Fruit fly (Drosophila melanogaster) whole organism, embryonic: ENCODE measurements around the gene SerRS.

Experiments used
- Abd-B ChIP-seq: fragments of 200-800 bp; sonication (Bioruptor generic); optimal IDR thresholded peaks from 2 replicates; lab custom pipeline; 2018; ENCODE audit warnings: missing biosample characterization, mild to moderate bottlenecking, missing genetic modification characterization, moderate library complexity
- Adf1 ChIP-seq: fragments of 200-800 bp; sonication (Bioruptor generic); IDR thresholded peaks from 2 replicates; pipeline ENCODE4 v1.3.6; 2022; ENCODE audit warnings: missing biosample characterization, missing genetic modification characterization
- Aef1 ChIP-seq: fragments of 200-800 bp; sonication (Bioruptor generic); IDR thresholded peaks from 3 replicates; pipeline ENCODE4 v1.3.6; 2022; ENCODE audit warnings: missing biosample characterization, missing genetic modification characterization
- B-H2 ChIP-seq: fragments of 200-800 bp; sonication (Bioruptor generic); optimal IDR thresholded peaks from 2 replicates; lab custom pipeline; 2018; ENCODE audit warnings: missing biosample characterization, mild to moderate bottlenecking, missing genetic modification characterization
- CG10209 ChIP-seq: fragments of 200-800 bp; sonication (Bioruptor generic); optimal IDR thresholded peaks from 3 replicates; lab custom pipeline; 2017; ENCODE audit warnings: missing biosample characterization, mild to moderate bottlenecking, missing genetic modification characterization, missing genetic modification reagents
- CG10321 ChIP-seq: fragments of 200-800 bp; sonication (Bioruptor generic); IDR thresholded peaks from 2 replicates; pipeline ENCODE4 v1.3.6; 2022; ENCODE audit warnings: missing biosample characterization, missing genetic modification characterization
- CG11456 ChIP-seq: fragments of 200-800 bp; sonication (Bioruptor generic); IDR thresholded peaks from 3 replicates; pipeline ENCODE4 v1.3.6; 2022; ENCODE audit warnings: missing biosample characterization, missing genetic modification characterization
- CG12659 ChIP-seq: fragments of 200-800 bp; sonication (Bioruptor generic); optimal IDR thresholded peaks from 3 replicates; lab custom pipeline; 2017; ENCODE audit warnings: mild to moderate bottlenecking, missing biosample characterization, missing genetic modification reagents, missing genetic modification characterization
- CG1602 ChIP-seq: fragments of 200-800 bp; sonication (Bioruptor generic); optimal IDR thresholded peaks from 3 replicates; lab custom pipeline; 2016; ENCODE audit warnings: missing biosample characterization, missing genetic modification characterization
- CG1603 ChIP-seq: fragments of 200-800 bp; sonication (Bioruptor generic); optimal IDR thresholded peaks from 2 replicates; lab custom pipeline; 2019; ENCODE audit warnings: missing biosample characterization, mild to moderate bottlenecking, missing genetic modification characterization, moderate library complexity
- CG2116 ChIP-seq: fragments of 200-800 bp; sonication (Bioruptor generic); optimal IDR thresholded peaks from 3 replicates; lab custom pipeline; 2018; ENCODE audit warnings: missing biosample characterization, mild to moderate bottlenecking, missing genetic modification characterization
- CG2199 ChIP-seq: fragments of 200-800 bp; sonication (Bioruptor generic); IDR thresholded peaks from 3 replicates; pipeline ENCODE4 v1.3.6; 2022; ENCODE audit warnings: missing biosample characterization, missing genetic modification characterization
- CG3065 ChIP-seq: fragments of 200-800 bp; sonication (Bioruptor generic); optimal IDR thresholded peaks from 2 replicates; lab custom pipeline; 2016; ENCODE audit warnings: missing biosample characterization, missing genetic modification characterization
- CG31224 ChIP-seq: fragments of 200-800 bp; sonication (Bioruptor generic); IDR thresholded peaks from 2 replicates; pipeline ENCODE4 v1.3.6; 2022; ENCODE audit warnings: missing biosample characterization, missing genetic modification characterization
- CG32532 ChIP-seq: fragments of 200-800 bp; sonication (Bioruptor generic); IDR thresholded peaks from 2 replicates; pipeline ENCODE4 v1.3.6; 2022; ENCODE audit warnings: missing biosample characterization, missing genetic modification characterization
- CG33213 ChIP-seq: fragments of 200-800 bp; sonication (Bioruptor generic); optimal IDR thresholded peaks from 3 replicates; lab custom pipeline; 2016; ENCODE audit warnings: missing biosample characterization, missing genetic modification characterization
- CG3995 ChIP-seq: fragments of 200-800 bp; sonication (Bioruptor generic); optimal IDR thresholded peaks from 3 replicates; lab custom pipeline; 2016; ENCODE audit warnings: missing biosample characterization, missing genetic modification characterization
- CG4404 ChIP-seq: fragments of 200-800 bp; sonication (Bioruptor generic); IDR thresholded peaks from 2 replicates; pipeline ENCODE4 v1.3.6; 2022; ENCODE audit warnings: missing biosample characterization, missing genetic modification characterization
- Camta ChIP-seq: fragments of 200-800 bp; sonication (Bioruptor generic); optimal IDR thresholded peaks from 2 replicates; lab custom pipeline; 2016; ENCODE audit warnings: missing biosample characterization, missing genetic modification characterization
- Dp ChIP-seq: fragments of 200-800 bp; sonication (Bioruptor generic); optimal IDR thresholded peaks from 2 replicates; lab custom pipeline; 2018; ENCODE audit warnings: missing biosample characterization, mild to moderate bottlenecking, missing genetic modification characterization, moderate library complexity
- E2f1 ChIP-seq: fragments of 200-800 bp; sonication (Bioruptor generic); IDR thresholded peaks from 2 replicates; pipeline ENCODE4 v1.3.6; 2022; ENCODE audit warnings: missing biosample characterization, missing genetic modification characterization
- H2.0 ChIP-seq: fragments of 200-800 bp; sonication (Bioruptor generic); IDR thresholded peaks from 2 replicates; pipeline ENCODE4 v1.3.6; 2022; ENCODE audit warnings: missing biosample characterization, missing genetic modification characterization
- Hand ChIP-seq: fragments of 200-800 bp; sonication (Bioruptor generic); optimal IDR thresholded peaks from 2 replicates; lab custom pipeline; 2017; ENCODE audit warnings: mild to moderate bottlenecking, missing biosample characterization, missing genetic modification reagents, missing genetic modification characterization
- HmgZ ChIP-seq: fragments of 200-800 bp; sonication (Bioruptor generic); optimal IDR thresholded peaks from 2 replicates; lab custom pipeline; 2018; ENCODE audit warnings: missing biosample characterization, mild to moderate bottlenecking, missing genetic modification characterization
- Hr78 ChIP-seq, 2 experiments: fragments of 200-800 bp in 1 of 2; fragments of >200 bp in 1 of 2; sonication (Bioruptor generic) in 1 of 2; optimal IDR thresholded peaks; 2 replicates each; lab custom pipeline; 2017 to 2019; ENCODE audit warnings: missing biosample characterization in 2 of 2, missing genetic modification characterization in 2 of 2, mild to moderate bottlenecking in 1 of 2, moderate library complexity in 1 of 2
- Lhr ChIP-seq: fragments of 200-800 bp; sonication (Bioruptor generic); optimal IDR thresholded peaks from 3 replicates; lab custom pipeline; 2017; ENCODE audit warnings: mild to moderate bottlenecking, missing biosample characterization, missing genetic modification reagents, missing genetic modification characterization
- Nf-YC ChIP-seq: fragments of 200-800 bp; optimal IDR thresholded peaks from 3 replicates; lab custom pipeline; 2019; ENCODE audit warnings: missing biosample characterization, mild to moderate bottlenecking, missing genetic modification characterization, moderate library complexity
- NfI ChIP-seq: fragments of 200-800 bp; sonication (Bioruptor generic); optimal IDR thresholded peaks from 3 replicates; lab custom pipeline; 2018; ENCODE audit warnings: missing biosample characterization, mild to moderate bottlenecking, missing genetic modification characterization, moderate library complexity
- Poxn ChIP-seq: fragments of 200-800 bp; sonication (Bioruptor generic); IDR thresholded peaks from 2 replicates; pipeline ENCODE4 v1.3.6; 2022; ENCODE audit warnings: missing biosample characterization, missing genetic modification characterization
- Xrp1 ChIP-seq: fragments of 200-800 bp; sonication (Bioruptor generic); IDR thresholded peaks from 2 replicates; pipeline ENCODE4 v1.3.6; 2022; ENCODE audit warnings: missing biosample characterization, missing genetic modification characterization
- az2 ChIP-seq: fragments of 200-800 bp; sonication (Bioruptor generic); optimal IDR thresholded peaks from 3 replicates; lab custom pipeline; 2016; ENCODE audit warnings: missing biosample characterization, missing genetic modification characterization
- bab2 ChIP-seq: fragments of 200-800 bp; sonication (Bioruptor generic); optimal IDR thresholded peaks from 2 replicates; lab custom pipeline; 2016; ENCODE audit warnings: missing biosample characterization, missing genetic modification characterization
- br ChIP-seq: fragments of >200 bp; optimal IDR thresholded peaks from 2 replicates; lab custom pipeline; 2017
- crp ChIP-seq, 2 experiments: fragments of 200-800 bp; sonication (Bioruptor generic); optimal IDR thresholded peaks; 2 replicates in 1 of 2; 3 replicates in 1 of 2; lab custom pipeline; 2017; ENCODE audit warnings: missing biosample characterization in 2 of 2, missing genetic modification characterization in 2 of 2, mild to moderate bottlenecking in 1 of 2, moderate library complexity in 1 of 2
- dm ChIP-seq: fragments of 200-800 bp; sonication (Bioruptor generic); optimal IDR thresholded peaks from 3 replicates; lab custom pipeline; 2016; ENCODE audit warnings: missing biosample characterization, missing genetic modification characterization
- fd102C ChIP-seq: fragments of 200-800 bp; sonication (Bioruptor generic); optimal IDR thresholded peaks from 2 replicates; lab custom pipeline; 2018; ENCODE audit warnings: missing biosample characterization, mild to moderate bottlenecking, missing genetic modification characterization, moderate library complexity
- gcm ChIP-seq: fragments of 200-800 bp; sonication (Bioruptor generic); optimal IDR thresholded peaks from 2 replicates; lab custom pipeline; 2019; ENCODE audit warnings: missing biosample characterization, mild to moderate bottlenecking, missing genetic modification characterization, moderate library complexity
- h ChIP-seq: fragments of >200 bp; optimal IDR thresholded peaks from 2 replicates; lab custom pipeline; 2017
- hkb ChIP-seq, 2 experiments: fragments of 200-800 bp in 1 of 2; fragments of >200 bp in 1 of 2; sonication (Bioruptor generic) in 1 of 2; IDR thresholded peaks in 1 of 2; optimal IDR thresholded peaks in 1 of 2; 2 replicates each; pipeline versions ENCODE4 v1.3.6 to Lab custom; 2017 to 2022; ENCODE audit warnings: missing biosample characterization in 1 of 2, missing genetic modification characterization in 1 of 2
- hth ChIP-seq: fragments of >200 bp; optimal IDR thresholded peaks from 2 replicates; lab custom pipeline; 2017; ENCODE audit warnings: inconsistent platforms
- lmd ChIP-seq: fragments of 200-800 bp; sonication (Bioruptor generic); IDR thresholded peaks from 2 replicates; pipeline ENCODE4 v1.3.6; 2022; ENCODE audit warnings: missing biosample characterization, missing genetic modification characterization
- mld ChIP-seq: fragments of 200-800 bp; sonication (Bioruptor generic); IDR thresholded peaks from 3 replicates; pipeline ENCODE4 v1.3.6; 2022; ENCODE audit warnings: missing biosample characterization, missing genetic modification characterization; ENCODE audit not compliant: partially characterized antibody
- phol ChIP-seq: fragments of 200-800 bp; sonication (Bioruptor generic); optimal IDR thresholded peaks from 3 replicates; lab custom pipeline; 2018; ENCODE audit warnings: missing biosample characterization, mild to moderate bottlenecking, missing genetic modification characterization, moderate library complexity
- ro ChIP-seq: fragments of 200-800 bp; sonication (Bioruptor generic); IDR thresholded peaks from 2 replicates; pipeline ENCODE4 v1.3.6; 2022; ENCODE audit warnings: missing biosample characterization, missing genetic modification characterization
- sens ChIP-seq: fragments of 200-800 bp; sonication (Bioruptor generic); peaks from one replicate; lab custom pipeline; 2016; ENCODE audit warnings: missing biosample characterization, missing genetic modification characterization
- sqz ChIP-seq: fragments of 200-800 bp; sonication (Bioruptor generic); optimal IDR thresholded peaks from 3 replicates; lab custom pipeline; 2018; ENCODE audit warnings: missing biosample characterization, mild to moderate bottlenecking, missing genetic modification characterization
- ssp ChIP-seq: fragments of 200-800 bp; sonication (Bioruptor generic); IDR thresholded peaks from 2 replicates; pipeline ENCODE4 v1.3.6; 2022; ENCODE audit warnings: missing biosample characterization, missing genetic modification characterization
- stc ChIP-seq: fragments of 200-800 bp; sonication (Bioruptor generic); IDR thresholded peaks from 2 replicates; pipeline ENCODE4 v1.3.6; 2022; ENCODE audit warnings: missing biosample characterization, missing genetic modification characterization
- sug ChIP-seq: fragments of 200-800 bp; optimal IDR thresholded peaks from 2 replicates; lab custom pipeline; 2019; ENCODE audit warnings: missing biosample characterization, mild to moderate bottlenecking, missing genetic modification characterization, moderate library complexity
- vnd ChIP-seq: fragments of 200-800 bp; sonication (Bioruptor generic); IDR thresholded peaks from 3 replicates; pipeline ENCODE4 v1.3.6; 2022; ENCODE audit warnings: missing biosample characterization, missing genetic modification characterization; ENCODE audit not compliant: partially characterized antibody
- vvl ChIP-seq: fragments of 200-800 bp; sonication (Bioruptor generic); IDR thresholded peaks from 2 replicates; pipeline ENCODE4 v1.3.6; 2022; ENCODE audit warnings: missing biosample characterization, missing genetic modification characterization
- zf30C ChIP-seq: fragments of 200-800 bp; sonication (Bioruptor generic); optimal IDR thresholded peaks from 3 replicates; lab custom pipeline; 2018; ENCODE audit warnings: missing biosample characterization, mild to moderate bottlenecking, missing genetic modification characterization

SerRS gene

DNA sequence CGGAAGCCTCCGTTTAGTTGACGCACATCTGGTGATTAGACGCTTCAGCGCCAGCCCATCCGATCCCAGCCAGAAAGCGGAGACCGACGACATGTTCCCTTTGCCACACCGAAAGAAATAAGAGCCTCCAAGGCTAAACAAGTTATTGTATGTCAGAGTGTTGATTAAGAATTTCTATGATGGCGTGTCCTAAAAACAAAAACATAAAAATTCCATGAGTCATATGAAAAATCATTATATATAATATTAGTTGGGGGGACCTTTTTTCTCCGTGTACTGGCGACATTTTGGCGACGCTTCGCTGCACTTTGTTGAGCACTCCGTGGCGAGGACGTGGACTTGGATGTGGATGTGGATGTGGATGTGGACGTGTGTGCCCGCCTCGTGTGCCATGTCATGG, 24.4 kb downstream of the SerRS start (continued):
- TF ChIP-seq B-H2 (GFP tag; lab: Kevin White, UChicago) (no peak), CG10321 (GFP tag; lab: Robert Waterston, UW) (no peak), vvl (GFP tag; lab: Robert Waterston, UW) (peak; percentile 56; the same call in 1 of the 2 replicates), Lhr (GFP tag; lab: Kevin White, UChicago) (no peak), sqz (GFP tag; lab: Kevin White, UChicago) (no peak), br (lab: Kevin White, UChicago) (no peak), HmgZ (tag; lab: Kevin White, UChicago) (no peak), vnd (GFP tag; lab: Robert Waterston, UW) (no peak), sens (peak; percentile 78), mld (no peak), hkb (optimal IDR thresholded peaks at IDR 0.05; lab: Kevin White, UChicago) (no peak), hkb (GFP tag; IDR thresholded peaks at IDR 0.05; lab: Robert Waterston, UW) (no peak), phol (peak; percentile 47), Hand (GFP tag; lab: Kevin White, UChicago) (no peak), h (no peak), CG2116 (GFP tag; lab: Kevin White, UChicago) (no peak), CG3995 (GFP tag; lab: Kevin White, UChicago) (no peak), NfI (GFP tag; lab: Kevin White, UChicago) (no peak), CG32532 (GFP tag; lab: Robert Waterston, UW) (no peak; the same call in 1 of the 2 replicates), Aef1 (GFP tag; lab: Robert Waterston, UW) (0 out of 3 replicates have a peak, but pooled peaks have one; percentile 16), CG31224 (GFP tag; lab: Robert Waterston, UW) (no peak), CG4404 (GFP tag; lab: Robert Waterston, UW) (0 out of 2 replicates have a peak, but pooled peaks have one; percentile 37), CG12659 (GFP tag; lab: Kevin White, UChicago) (no peak), az2 (peak; percentile 13), lmd (GFP tag; lab: Robert Waterston, UW) (peak; percentile 44; the same call in 1 of the 2 replicates), CG3065 (GFP tag; lab: Kevin White, UChicago) (no peak), Poxn (GFP tag; lab: Robert Waterston, UW) (no peak), hth (lab: Kevin White, UChicago) (no peak), zf30C (GFP tag; lab: Kevin White, UChicago) (no peak), CG11456 (no peak), CG10209 (GFP tag; lab: Kevin White, UChicago) (peak; percentile 22), ssp (no peak), H2.0 (no peak; the same call in 1 of the 2 replicates), Xrp1 (GFP tag; lab: Robert Waterston, UW) (peak; percentile 58; the same call in 1 of the 2 replicates), ro (GFP tag; lab: Robert Waterston, UW) (no peak), Adf1 (GFP tag; lab: Robert Waterston, UW) (no peak), CG1602 (GFP tag; lab: Kevin White, UChicago) (no peak), crp (GFP tag; optimal IDR thresholded peaks at IDR 0.05; lab: Kevin White, UChicago) (no peak), CG33213 (no peak), dm (GFP tag; lab: Kevin White, UChicago) (no peak), fd102C (GFP tag; lab: Kevin White, UChicago) (no peak), CG1603 (no peak), gcm (no peak), CG2199 (GFP tag; lab: Robert Waterston, UW) (no peak), Camta (no peak), Abd-B (GFP tag; lab: Kevin White, UChicago) (no peak), Hr78 (GFP tag; optimal IDR thresholded peaks at IDR 0.05; lab: Kevin White, UChicago) (no peak), Nf-YC (no peak), Dp (GFP tag; lab: Kevin White, UChicago) (no peak), bab2 (GFP tag; lab: Kevin White, UChicago) (no peak), stc (GFP tag; lab: Robert Waterston, UW) (peak; percentile 33; the same call in 1 of the 2 replicates), sug (tag; lab: Kevin White, UChicago) (no peak), E2f1 (no peak)
